Fruit fly (Drosophila melanogaster): ENCODE measurements around the gene Sfp24F.
A peak's percentile ranks its signal among the peaks of the same experiment; 100 is the strongest.

The Sfp24F gene

DNA sequence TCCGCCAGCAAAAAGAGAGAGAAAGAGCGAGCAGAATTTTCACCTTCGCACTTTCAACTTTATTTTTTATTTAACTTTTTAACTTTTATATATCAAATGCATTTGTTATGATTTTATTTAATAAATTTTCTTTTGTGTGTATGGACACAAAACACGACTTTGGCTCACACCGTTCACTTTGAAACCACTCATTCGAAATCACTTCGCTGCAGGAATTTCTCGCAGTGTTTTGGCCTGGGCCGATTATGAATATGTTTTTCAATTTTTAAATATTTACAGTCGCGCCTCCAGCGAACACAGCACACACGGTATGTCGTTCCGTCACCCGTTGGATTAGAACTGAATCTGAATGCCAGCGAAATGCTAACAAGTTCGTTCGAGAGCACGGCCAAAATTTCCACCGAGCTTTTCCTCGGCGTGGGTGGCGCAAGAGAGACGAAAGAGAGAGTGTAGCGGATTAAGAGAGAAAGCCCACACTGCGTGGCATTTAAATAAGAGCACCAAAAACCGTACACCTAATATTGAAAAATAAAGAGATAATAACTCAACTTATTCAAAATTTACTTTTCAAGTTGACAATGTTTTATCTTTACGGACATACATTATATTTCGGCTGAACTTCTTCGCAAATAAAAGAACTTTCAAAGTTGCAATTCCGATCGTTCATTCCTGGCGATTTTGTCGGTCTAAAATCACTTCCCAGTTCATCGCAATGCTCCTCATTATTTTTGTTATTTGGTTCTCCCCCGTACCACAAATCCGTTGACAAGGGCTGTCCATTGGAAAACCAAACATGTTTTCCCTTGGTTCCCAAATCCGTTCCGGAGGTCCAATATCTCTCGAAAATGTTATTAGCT, 751 bp downstream of the Sfp24F start, which contains the start of gene CG15431 (continued):
- TF ChIP-seq CG11247 (GFP tag; IDR thresholded peaks at IDR 0.05) (peak; percentile 58), CG17359 (tag; optimal IDR thresholded peaks at IDR 0.05) (peak; percentile 63), sd (tag; optimal IDR thresholded peaks at IDR 0.05) (peak; percentile 67), CkIIα-i1 (GFP tag; IDR thresholded peaks at IDR 0.05) (peak; percentile 65; the same call in 1 of the 2 replicates), unpg (GFP tag; optimal IDR thresholded peaks at IDR 0.05) (peak; percentile 66), ems (GFP tag; optimal IDR thresholded peaks at IDR 0.05) (peak; percentile 20), ase (GFP tag; IDR thresholded peaks at IDR 0.05) (peak; percentile 52; the same call in 2 of the 3 replicates), CG13424 (tag; optimal IDR thresholded peaks at IDR 0.05) (peak; percentile 44), CG7271 (tag; optimal IDR thresholded peaks at IDR 0.05) (no peak), CG13287 (GFP tag; IDR thresholded peaks at IDR 0.05; ENCODE audit: partially characterized antibody) (0 out of 2 replicates have a peak, but pooled peaks have one; percentile 15), Rfx (GFP tag; IDR thresholded peaks at IDR 0.05) (peak; percentile 73), lmd (GFP tag; IDR thresholded peaks at IDR 0.05) (peak; percentile 56; the same call in 1 of the 2 replicates), Sry-δ (GFP tag; optimal IDR thresholded peaks at IDR 0.05) (no peak), CG3163 (GFP tag; optimal IDR thresholded peaks at IDR 0.05) (peak; percentile 96), hkb (optimal IDR thresholded peaks at IDR 0.05) (no peak), hkb (GFP tag; IDR thresholded peaks at IDR 0.05) (peak; percentile 67), gfzf (GFP tag; optimal IDR thresholded peaks at IDR 0.05) (no peak), CG2116 (GFP tag; optimal IDR thresholded peaks at IDR 0.05) (peak; percentile 13), CG31224 (GFP tag; IDR thresholded peaks at IDR 0.05) (peak; percentile 37; the same call in 1 of the 2 replicates), onecut (GFP tag; IDR thresholded peaks at IDR 0.05) (peak; percentile 43), CG12744 (GFP tag; optimal IDR thresholded peaks at IDR 0.05) (peak; percentile 25), Ravus (GFP tag; IDR thresholded peaks at IDR 0.05) (no peak), CG17612 (GFP tag; IDR thresholded peaks at IDR 0.05) (no peak), Eip74EF (GFP tag; optimal IDR thresholded peaks at IDR 0.05) (peak in 1 of 2 experiments; percentile 53), al (GFP tag; IDR thresholded peaks at IDR 0.05) (0 out of 2 replicates have a peak, but pooled peaks have one; percentile 37), CG9727 (GFP tag; optimal IDR thresholded peaks at IDR 0.05) (peak; percentile 44), CG2199 (GFP tag; IDR thresholded peaks at IDR 0.05) (no peak; the same call in 2 of the 3 replicates), ind (GFP tag; optimal IDR thresholded peaks at IDR 0.05) (peak; percentile 50), CG10565 (GFP tag; optimal IDR thresholded peaks at IDR 0.05) (no peak), CG13123 (GFP tag; optimal IDR thresholded peaks at IDR 0.05) (peak; percentile 5), CG10321 (GFP tag; IDR thresholded peaks at IDR 0.05) (0 out of 2 replicates have a peak, but pooled peaks have one; percentile 41), CG15601 (tag; optimal IDR thresholded peaks at IDR 0.05) (no peak), Nf-YB (GFP tag; optimal IDR thresholded peaks at IDR 0.05) (no peak), B-H2 (GFP tag; optimal IDR thresholded peaks at IDR 0.05) (peak; percentile 15), vfl (GFP tag; optimal IDR thresholded peaks at IDR 0.05) (peak; percentile 21), crc (GFP tag; optimal IDR thresholded peaks at IDR 0.05) (no peak), Hand (GFP tag; optimal IDR thresholded peaks at IDR 0.05) (peak; percentile 19), CG8359 (GFP tag; optimal IDR thresholded peaks at IDR 0.05; ENCODE audit: borderline replicate concordance) (no peak), HLH3B (GFP tag; IDR thresholded peaks at IDR 0.05) (peak; percentile 65; the same call in 1 of the 2 replicates), BtbVII (GFP tag; optimal IDR thresholded peaks at IDR 0.05) (peak; percentile 43), CG12391 (tag; optimal IDR thresholded peaks at IDR 0.05) (peak; percentile 61), Deaf1 (tag; optimal IDR thresholded peaks at IDR 0.05) (peak; percentile 55), CG16815 (GFP tag; optimal IDR thresholded peaks at IDR 0.05) (no peak), CG4617 (GFP tag; optimal IDR thresholded peaks at IDR 0.05; ENCODE audit: borderline replicate concordance) (no peak), HmgZ (tag; optimal IDR thresholded peaks at IDR 0.05) (peak; percentile 24), CG7556 (GFP tag; optimal IDR thresholded peaks at IDR 0.05) (peak; percentile 79), mam (GFP tag; optimal IDR thresholded peaks at IDR 0.05) (peak; percentile 44), CG13624 (GFP tag; optimal IDR thresholded peaks at IDR 0.05) (peak; percentile 25)

Measured in whole organism, embryonic.